Fruit fly (Drosophila melanogaster) whole organism, embryonic: ENCODE data around the gene ThrRS.

Experiments used
- CG4617 ChIP-seq: fragments of 200-800 bp; sonication (Bioruptor generic); optimal IDR thresholded peaks from 3 replicates; lab custom pipeline; 2016; ENCODE audit warnings: missing biosample characterization, missing genetic modification characterization, borderline replicate concordance
- Gsc ChIP-seq: fragments of 200-800 bp; sonication (Bioruptor generic); IDR thresholded peaks from 2 replicates; pipeline ENCODE4 v1.3.6; 2022; ENCODE audit warnings: missing biosample characterization, missing genetic modification characterization
- Kr ChIP-seq: fragments of 200-800 bp; sonication (Bioruptor generic); optimal IDR thresholded peaks from 2 replicates; lab custom pipeline; 2017; ENCODE audit warnings: missing biosample characterization, mild to moderate bottlenecking, missing genetic modification characterization
- kay ChIP-seq: fragments of 200-800 bp; sonication (Bioruptor generic); optimal IDR thresholded peaks from 2 replicates; lab custom pipeline; 2016; ENCODE audit warnings: missing biosample characterization, missing genetic modification characterization
- psq ChIP-seq: fragments of 200-800 bp; sonication (Bioruptor generic); optimal IDR thresholded peaks from 2 replicates; lab custom pipeline; 2017; ENCODE audit warnings: missing biosample characterization, missing genetic modification characterization

dm6 chr2L:12066617-12067251 is 36.8 kb upstream of the ThrRS start, which contains the start of gene firl:
- TF ChIP-seq kay (GFP tag; lab: Kevin White, UChicago), result no peak
- no peak for TF ChIP-seq Gsc (GFP tag; lab: Robert Waterston, UW)
- TF ChIP-seq Kr (GFP tag; lab: Kevin White, UChicago), result no peak
- no peak for TF ChIP-seq CG4617 (GFP tag; lab: Kevin White, UChicago)
- no peak for TF ChIP-seq psq
